Worm (Caenorhabditis elegans) whole organism, L1 larva: ENCODE results near the gene Y43F8B.9.

Experiments used
- blmp-1 ChIP-seq: fragments of 150-350 bp; optimal IDR thresholded peaks from 2 replicates; lab custom pipeline; 2014; ENCODE audit warnings: missing biosample characterization, missing genetic modification characterization
- ces-1 ChIP-seq: fragments of 150-350 bp; optimal IDR thresholded peaks from 2 replicates; lab custom pipeline; 2014; ENCODE audit warnings: missing biosample characterization, missing genetic modification reagents, missing genetic modification characterization
- fos-1 ChIP-seq: fragments of 150-350 bp; optimal IDR thresholded peaks from 2 replicates; lab custom pipeline; 2014; ENCODE audit warnings: missing biosample characterization, missing genetic modification characterization
- lin-13 ChIP-seq: fragments of 150-350 bp; optimal IDR thresholded peaks from 2 replicates; lab custom pipeline; 2014; ENCODE audit warnings: missing biosample characterization, missing genetic modification reagents, missing genetic modification characterization
- lir-3 ChIP-seq: sonication (generic microtip); optimal IDR thresholded peaks from 2 replicates; lab custom pipeline; 2016; ENCODE audit warnings: mild to moderate bottlenecking, missing genetic modification characterization, moderate library complexity, missing compliant biosample characterization; ENCODE audit not compliant: poor library complexity
- tbx-2 ChIP-seq: sonication (generic microtip); optimal IDR thresholded peaks from 2 replicates; lab custom pipeline; 2016; ENCODE audit warnings: missing genetic modification characterization, missing compliant biosample characterization
- unc-130 ChIP-seq: fragments of 150-350 bp; optimal IDR thresholded peaks from 2 replicates; lab custom pipeline; 2017; ENCODE audit warnings: missing biosample characterization, missing genetic modification characterization, inconsistent platforms

- no peak for TF ChIP-seq tbx-2 (tag; lab: Kevin White, UChicago)
- TF ChIP-seq blmp-1 (tag; lab: Kevin White, UChicago), result no peak
- TF ChIP-seq lin-13, result no peak
- TF ChIP-seq ces-1 (GFP tag; lab: Kevin White, UChicago), result no peak
- TF ChIP-seq lir-3 (tag; lab: Kevin White, UChicago), result no peak
- no peak for TF ChIP-seq fos-1 (tag; lab: Kevin White, UChicago)
- TF ChIP-seq unc-130 (tag; lab: Kevin White, UChicago), result no peak
Measured at ce11 chrV:19502579-19503151, 24.7 kb downstream of the Y43F8B.9 start, which contains the start of gene Y43F8B.3.
